Worm (Caenorhabditis elegans) whole organism, L3 larva: ENCODE measurements around the gene srsx-27.

Experiments used
- ZK546.5 ChIP-seq: sonication (generic microtip); optimal IDR thresholded peaks from 2 replicates; lab custom pipeline; 2017; ENCODE audit warnings: missing biosample characterization, missing genetic modification characterization
- ama-1 ChIP-seq: fragments of 150-350 bp; optimal IDR thresholded peaks from 2 replicates; lab custom pipeline; 2018
- ceh-16 ChIP-seq: sonication (generic microtip); optimal IDR thresholded peaks from 2 replicates; lab custom pipeline; 2017; ENCODE audit warnings: missing biosample characterization, missing genetic modification characterization
- ceh-28 ChIP-seq: fragments of 150-350 bp; optimal IDR thresholded peaks from 2 replicates; lab custom pipeline; 2014; ENCODE audit warnings: missing biosample characterization, missing genetic modification reagents, missing genetic modification characterization
- ceh-9 ChIP-seq: sonication (generic microtip); optimal IDR thresholded peaks from 2 replicates; lab custom pipeline; 2018; ENCODE audit warnings: missing biosample characterization, missing genetic modification characterization
- daf-12 ChIP-seq: fragments of 150-350 bp; optimal IDR thresholded peaks from 2 replicates; lab custom pipeline; 2014; ENCODE audit warnings: missing biosample characterization, missing genetic modification reagents, missing genetic modification characterization
- egl-27 ChIP-seq: sonication (generic microtip); optimal IDR thresholded peaks from 4 replicates; lab custom pipeline; 2017; ENCODE audit warnings: missing biosample characterization, missing genetic modification reagents, missing genetic modification characterization
- egl-5 ChIP-seq: fragments of 150-350 bp; optimal IDR thresholded peaks from 2 replicates; lab custom pipeline; 2017; ENCODE audit warnings: missing biosample characterization, missing genetic modification reagents, missing genetic modification characterization, inconsistent platforms
- elt-2 ChIP-seq: sonication (generic microtip); optimal IDR thresholded peaks from 2 replicates; lab custom pipeline; 2016; ENCODE audit warnings: missing genetic modification reagents, mild to moderate bottlenecking, missing genetic modification characterization, missing compliant biosample characterization
- elt-3 ChIP-seq, 3 experiments: fragments of 150-350 bp in 1 of 3; sonication (generic microtip) in 2 of 3; optimal IDR thresholded peaks; 2 replicates in 2 of 3; 4 replicates in 1 of 3; lab custom pipeline; 2014 to 2017; ENCODE audit warnings: missing biosample characterization in 3 of 3, missing genetic modification characterization in 3 of 3
- hmg-11 ChIP-seq: sonication (generic microtip); optimal IDR thresholded peaks from 2 replicates; lab custom pipeline; 2016; ENCODE audit warnings: missing genetic modification characterization, missing compliant biosample characterization
- jun-1 ChIP-seq: fragments of 150-350 bp; optimal IDR thresholded peaks from 2 replicates; lab custom pipeline; 2014; ENCODE audit warnings: missing biosample characterization, missing genetic modification reagents, missing genetic modification characterization
- lin-15B ChIP-seq: fragments of 150-350 bp; optimal IDR thresholded peaks from 2 replicates; lab custom pipeline; 2014; ENCODE audit warnings: missing biosample characterization, missing genetic modification characterization
- lin-39 ChIP-seq: fragments of 150-350 bp; optimal IDR thresholded peaks from 2 replicates; lab custom pipeline; 2018; ENCODE audit warnings: missing biosample characterization, missing genetic modification reagents, missing genetic modification characterization
- lsy-12 ChIP-seq: sonication (generic microtip); optimal IDR thresholded peaks from 2 replicates; lab custom pipeline; 2016; ENCODE audit warnings: mild to moderate bottlenecking, missing genetic modification characterization, missing compliant biosample characterization
- nfya-1 ChIP-seq: sonication (generic microtip); optimal IDR thresholded peaks from 2 replicates; lab custom pipeline; 2017; ENCODE audit warnings: missing genetic modification characterization, mild to moderate bottlenecking, missing compliant biosample characterization, antibody characterized with exemption, moderate library complexity; ENCODE audit not compliant: insufficient read depth
- nhr-11 ChIP-seq: fragments of 150-350 bp; optimal IDR thresholded peaks from 2 replicates; lab custom pipeline; 2014; ENCODE audit warnings: missing biosample characterization, missing genetic modification characterization
- nhr-12 ChIP-seq: fragments of 150-350 bp; optimal IDR thresholded peaks from 2 replicates; lab custom pipeline; 2014; ENCODE audit warnings: missing biosample characterization, missing genetic modification characterization
- nhr-23 ChIP-seq: fragments of 150-350 bp; optimal IDR thresholded peaks from 2 replicates; lab custom pipeline; 2014; ENCODE audit warnings: missing biosample characterization, missing genetic modification reagents, missing genetic modification characterization
- nhr-237 ChIP-seq: fragments of 150-350 bp; optimal IDR thresholded peaks from 2 replicates; lab custom pipeline; 2014; ENCODE audit warnings: missing biosample characterization, missing genetic modification characterization
- nhr-25 ChIP-seq: sonication (generic microtip); optimal IDR thresholded peaks from 2 replicates; lab custom pipeline; 2017; ENCODE audit warnings: missing biosample characterization, missing genetic modification characterization
- nhr-28 ChIP-seq: fragments of 150-350 bp; optimal IDR thresholded peaks from 2 replicates; lab custom pipeline; 2014; ENCODE audit warnings: missing biosample characterization, missing genetic modification characterization
- nhr-67 ChIP-seq: fragments of 150-350 bp; optimal IDR thresholded peaks from 2 replicates; lab custom pipeline; 2014; ENCODE audit warnings: missing biosample characterization, missing genetic modification characterization
- nhr-76 ChIP-seq: fragments of 150-350 bp; sonication (generic microtip); optimal IDR thresholded peaks from 5 replicates; lab custom pipeline; 2014; ENCODE audit warnings: missing biosample characterization, missing genetic modification characterization
- nhr-77 ChIP-seq: fragments of 150-350 bp; optimal IDR thresholded peaks from 2 replicates; lab custom pipeline; 2014; ENCODE audit warnings: missing biosample characterization, missing genetic modification characterization
- pha-4 ChIP-seq: fragments of 150-350 bp; optimal IDR thresholded peaks from 2 replicates; lab custom pipeline; 2014; ENCODE audit warnings: missing biosample characterization, missing genetic modification reagents, missing genetic modification characterization
- sea-2 ChIP-seq: fragments of 150-350 bp; sonication (generic microtip); optimal IDR thresholded peaks from 4 replicates; lab custom pipeline; 2014; ENCODE audit warnings: missing biosample characterization, missing genetic modification reagents, missing genetic modification characterization
- skn-1 ChIP-seq: fragments of 150-350 bp; optimal IDR thresholded peaks from 2 replicates; lab custom pipeline; 2014; ENCODE audit warnings: missing biosample characterization, missing genetic modification characterization
- snpc-4 ChIP-seq: fragments of 150-350 bp; optimal IDR thresholded peaks from 2 replicates; lab custom pipeline; 2014; ENCODE audit warnings: missing biosample characterization, missing genetic modification characterization
- unc-39 ChIP-seq: sonication (generic microtip); optimal IDR thresholded peaks from 4 replicates; lab custom pipeline; 2017; ENCODE audit warnings: missing biosample characterization, missing genetic modification characterization
- zag-1 ChIP-seq: fragments of 150-350 bp; optimal IDR thresholded peaks from 2 replicates; lab custom pipeline; 2014; ENCODE audit warnings: missing biosample characterization, missing genetic modification characterization
- ztf-11 ChIP-seq: fragments of 150-350 bp; optimal IDR thresholded peaks from 2 replicates; lab custom pipeline; 2014; ENCODE audit warnings: missing biosample characterization, missing genetic modification characterization
- ztf-4 ChIP-seq: fragments of 150-350 bp; optimal IDR thresholded peaks from 2 replicates; lab custom pipeline; 2014; ENCODE audit warnings: missing biosample characterization, missing genetic modification characterization

The srsx-27 gene

DNA sequence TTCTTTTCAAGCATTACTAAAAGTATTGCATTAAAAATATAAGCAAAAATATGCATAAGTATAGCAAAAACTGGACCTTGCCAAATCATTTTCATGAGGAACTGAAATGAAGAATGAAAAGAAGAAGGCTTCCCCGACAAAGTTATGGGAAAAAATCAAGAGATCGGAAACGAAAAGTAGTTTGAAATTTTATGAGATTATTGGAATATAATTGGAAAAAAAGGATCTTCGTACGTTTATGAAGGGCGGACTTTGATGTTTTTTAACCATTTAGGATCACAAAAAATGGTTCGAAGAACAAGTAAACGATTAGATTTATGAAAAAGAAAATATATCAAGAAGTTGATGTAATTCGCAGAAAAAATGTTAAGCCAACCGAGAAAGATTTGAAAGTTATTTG lies 28.9 kb upstream of the srsx-27 start, which contains the start of gene srxa-18:
Gene srxa-18 (minus strand): TSS at position 100 of the 400 bp plus-strand sequence.
- no peak for TF ChIP-seq ceh-28 (tag; lab: Kevin White, UChicago)
- TF ChIP-seq snpc-4 (tag; lab: Kevin White, UChicago) = no peak

DNA sequence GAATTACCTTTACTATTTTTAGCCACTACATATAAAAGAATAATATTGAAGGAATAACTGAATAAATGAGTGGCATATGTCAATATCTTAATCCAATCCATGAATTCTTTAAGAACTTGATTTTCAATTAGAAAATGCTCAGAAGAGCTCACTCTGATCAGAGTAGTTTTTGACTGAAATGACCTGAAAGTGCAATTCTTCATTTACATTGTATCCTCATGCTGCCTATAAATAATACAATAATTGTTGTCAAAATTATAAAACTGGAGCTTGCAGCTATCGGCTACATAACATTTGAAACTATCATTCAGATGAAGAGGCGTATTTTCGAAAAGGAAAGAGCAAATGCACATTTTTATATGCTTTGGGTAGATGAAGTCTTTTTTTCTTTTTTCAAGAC lies 27.2 kb upstream of the srsx-27 start, which contains the start of gene srxa-19:
Gene srxa-19 (minus strand): TSS at position 101 of the 400 bp plus-strand sequence.
- TF ChIP-seq ceh-9 = no peak
- TF ChIP-seq lin-15B = no peak
- TF ChIP-seq nfya-1 (tag; lab: Kevin White, UChicago) = no peak
- no peak for TF ChIP-seq nhr-23
- TF ChIP-seq ama-1 = no peak
- no peak for TF ChIP-seq ZK546.5 (tag; lab: Kevin White, UChicago)
- TF ChIP-seq elt-2 = no peak
- no peak for TF ChIP-seq ceh-28 (tag; lab: Kevin White, UChicago)
- no peak for TF ChIP-seq jun-1
- no peak for TF ChIP-seq egl-27 (tag; lab: Kevin White, UChicago)
- TF ChIP-seq pha-4 (tag; lab: Kevin White, UChicago) = no peak
- no peak for TF ChIP-seq ztf-11 (tag; lab: Kevin White, UChicago)
- TF ChIP-seq lsy-12 = no peak
- TF ChIP-seq nhr-25 (tag; lab: Kevin White, UChicago) = no peak
- TF ChIP-seq ztf-4 (tag; lab: Kevin White, UChicago) = no peak
- no peak for TF ChIP-seq nhr-76 (tag; lab: Kevin White, UChicago)
- TF ChIP-seq, all 47 proteins: peak for 0

DNA sequence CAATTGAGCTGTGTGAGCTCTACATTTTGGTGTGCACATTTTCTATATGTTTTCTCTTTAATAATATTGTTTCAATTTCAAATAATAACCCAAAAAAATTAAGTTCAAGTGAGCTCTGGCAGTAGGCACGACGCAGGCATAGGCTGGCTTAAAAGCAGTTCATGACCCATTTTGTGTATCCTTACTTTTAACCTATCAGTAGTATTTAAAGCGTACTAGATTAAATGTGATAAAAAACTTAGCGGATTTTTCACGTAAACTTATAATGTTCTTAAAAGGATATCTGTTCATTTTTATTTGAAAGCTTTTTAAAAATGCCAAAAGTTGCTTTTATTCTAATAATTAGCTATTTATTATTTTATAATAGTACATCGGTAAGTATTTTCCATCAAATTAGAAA lies 26.5 kb upstream of the srsx-27 start, which contains the start of gene C08B6.6:
Gene C08B6.6 (plus strand): TSS at position 301 of the 400 bp plus-strand sequence.
- no peak for TF ChIP-seq egl-27 (tag; lab: Kevin White, UChicago)
- no peak for TF ChIP-seq skn-1 (tag; lab: Kevin White, UChicago)
- no peak for TF ChIP-seq ceh-9
- no peak for TF ChIP-seq ztf-11 (tag; lab: Kevin White, UChicago)
- no peak for TF ChIP-seq nhr-25 (tag; lab: Kevin White, UChicago)
- no peak for TF ChIP-seq daf-12
- no peak for TF ChIP-seq ceh-16 (tag; lab: Kevin White, UChicago)
- TF ChIP-seq pha-4 (tag; lab: Kevin White, UChicago) = no peak
- no peak for TF ChIP-seq lsy-12
- no peak for TF ChIP-seq nhr-67
- no peak for TF ChIP-seq zag-1
- TF ChIP-seq hmg-11 (tag; lab: Kevin White, UChicago) = no peak
- no peak for TF ChIP-seq ama-1
- TF ChIP-seq ZK546.5 (tag; lab: Kevin White, UChicago) = no peak
- TF ChIP-seq ztf-4 (tag; lab: Kevin White, UChicago) = no peak
- TF ChIP-seq nhr-237 (tag; lab: Kevin White, UChicago) = no peak
- TF ChIP-seq lin-39 (tag; lab: Kevin White, UChicago) = no peak

DNA sequence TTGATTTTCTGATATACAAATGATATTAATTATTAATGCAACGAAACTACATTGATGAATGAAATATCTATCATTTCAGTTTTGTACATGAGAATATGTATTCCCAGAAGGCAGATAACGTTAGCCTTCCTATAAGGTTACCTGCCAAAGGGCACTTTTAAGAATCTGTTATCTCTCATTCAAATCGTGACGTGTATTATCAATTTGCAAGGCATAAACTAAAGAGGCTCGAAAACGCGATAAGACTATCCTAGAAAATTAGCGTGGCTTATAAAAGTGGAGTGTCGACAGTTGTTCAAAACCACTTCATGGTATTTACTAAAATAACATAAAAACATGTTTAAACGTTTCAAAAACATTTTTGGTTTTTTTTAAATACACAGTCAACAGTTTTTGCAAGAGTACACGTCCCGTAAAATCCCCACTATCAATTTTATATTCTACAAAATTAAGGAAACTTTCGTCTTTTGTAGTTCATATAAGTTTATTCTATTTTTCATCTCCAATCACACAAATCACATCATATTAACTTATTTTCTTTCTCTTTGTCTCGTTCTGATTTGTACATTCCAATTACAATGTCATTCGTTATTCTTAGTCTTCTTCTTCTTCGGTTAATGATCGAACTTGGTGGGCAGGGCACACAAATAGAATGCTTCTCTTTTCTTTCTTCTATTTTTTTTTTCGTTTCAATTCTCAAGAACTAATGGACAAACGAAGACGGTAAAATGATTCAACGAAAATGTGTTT lies 24.9 kb upstream of the srsx-27 start, which contains the start of gene C08B6.10:
Gene C08B6.10 (plus strand): TSS at position 700 of the 750 bp plus-strand sequence.
- TF ChIP-seq nhr-11 (tag; lab: Kevin White, UChicago) (no peak), elt-2 (peak; percentile 68), elt-3 (tag; optimal IDR thresholded peaks at IDR 0.05; lab: Kevin White, UChicago) (no peak)
- TF ChIP-seq, all 47 proteins: peak for 1

DNA sequence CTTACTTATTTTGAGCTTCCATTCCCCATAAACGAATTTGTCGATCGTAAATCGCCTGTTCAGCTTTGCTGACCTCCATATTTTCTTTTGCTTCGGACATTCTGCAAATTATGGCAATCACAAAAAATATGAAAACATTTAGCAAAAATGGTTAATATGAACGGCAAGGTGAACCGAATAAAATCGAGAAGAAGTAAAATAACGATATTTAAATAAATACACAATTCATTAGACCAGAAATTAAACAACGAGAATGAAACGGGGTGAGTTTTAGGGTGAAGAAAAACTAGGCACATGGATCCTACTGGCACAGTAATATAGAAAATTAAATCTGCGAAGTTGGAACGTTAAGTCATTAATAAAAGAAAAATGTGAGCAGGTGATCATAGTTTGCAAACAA lies 19.6 kb upstream of the srsx-27 start, which contains the start of gene aos-1:
Gene aos-1 (minus strand): TSS at position 101 of the 400 bp plus-strand sequence.
- TF ChIP-seq nhr-11 (tag; lab: Kevin White, UChicago) (no peak), unc-39 (no peak), sea-2 (GFP tag; lab: Kevin White, UChicago) (no peak), nhr-12 (tag; lab: Kevin White, UChicago) (no peak), snpc-4 (tag; lab: Kevin White, UChicago) (no peak), egl-5 (no peak), lin-15B (no peak), elt-3 (tag; optimal IDR thresholded peaks at IDR 0.05; lab: Kevin White, UChicago) (no peak), daf-12 (no peak), nhr-28 (tag; lab: Kevin White, UChicago) (no peak), nhr-77 (tag; lab: Kevin White, UChicago) (no peak)
